Worm (Caenorhabditis elegans): ENCODE data around the gene F53C3.8.

Gene F53C3.8

ce11 chrII:3891124-3891523 lies at the start of gene F53C3.8:
F53C3.8 (plus strand) TSS chrII:3891424.
- TF ChIP-seq hmg-11 (tag; optimal IDR thresholded peaks at IDR 0.05): no peak
- TF ChIP-seq aly-2 (tag; optimal IDR thresholded peaks at IDR 0.05): no peak
- no peak for TF ChIP-seq lin-15B (tag; optimal IDR thresholded peaks at IDR 0.05)
- TF ChIP-seq nhr-28 (tag; optimal IDR thresholded peaks at IDR 0.05): no peak
- TF ChIP-seq ceh-28 (tag; optimal IDR thresholded peaks at IDR 0.05): no peak
- no peak for TF ChIP-seq snpc-4 (tag; optimal IDR thresholded peaks at IDR 0.05)
- no peak for TF ChIP-seq tbx-2 (tag; optimal IDR thresholded peaks at IDR 0.05)
- TF ChIP-seq ceh-82 (tag; optimal IDR thresholded peaks at IDR 0.05): no peak
- TF ChIP-seq zag-1 (tag; optimal IDR thresholded peaks at IDR 0.05): no peak
- TF ChIP-seq R02D3.7 (tag; optimal IDR thresholded peaks at IDR 0.05): no peak
- TF ChIP-seq fkh-2 (tag; optimal IDR thresholded peaks at IDR 0.05): no peak
- TF ChIP-seq ztf-4 (tag; optimal IDR thresholded peaks at IDR 0.05): no peak
- no peak for TF ChIP-seq nfya-1 (tag; optimal IDR thresholded peaks at IDR 0.05; ENCODE audit: insufficient read depth)
- no peak for TF ChIP-seq lin-39 (tag; optimal IDR thresholded peaks at IDR 0.05)
- no peak for TF ChIP-seq ztf-11 (tag; optimal IDR thresholded peaks at IDR 0.05)
- no peak for TF ChIP-seq nhr-11 (tag; optimal IDR thresholded peaks at IDR 0.05)

DNA sequence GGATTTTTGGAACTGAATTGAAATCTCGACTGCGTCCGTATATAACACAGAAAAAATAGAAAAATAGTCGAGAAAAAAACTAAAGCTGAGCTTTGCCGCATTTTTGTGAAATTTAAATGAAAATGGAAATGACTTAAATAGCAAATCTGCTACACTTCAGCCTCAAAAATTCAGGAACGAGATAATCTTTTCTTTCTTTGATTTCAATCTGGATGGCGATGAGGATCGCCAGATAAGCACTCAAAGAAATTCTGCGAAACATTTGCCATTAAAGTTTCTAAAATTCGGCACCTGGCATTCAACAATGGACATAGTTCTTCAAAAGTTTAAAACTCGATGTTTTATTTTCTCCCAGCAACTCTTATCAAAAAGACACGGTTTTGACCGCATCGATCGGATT lies 47.9 kb upstream of the F53C3.8 start, which contains the start of the genes C17A2.7 and C17A2.3:
TSS of gene C17A2.7 (minus strand) at position 101 of the 400 bp plus-strand sequence.
TSS of gene C17A2.3 (plus strand) at position 305 of the 400 bp plus-strand sequence.
- no peak for TF ChIP-seq lin-39 (tag; optimal IDR thresholded peaks at IDR 0.05)
- no peak for TF ChIP-seq nfya-1 (tag; optimal IDR thresholded peaks at IDR 0.05; ENCODE audit: insufficient read depth)
- TF ChIP-seq sea-2 (GFP tag; optimal IDR thresholded peaks at IDR 0.05): no peak
- no peak for TF ChIP-seq nhr-11 (tag; optimal IDR thresholded peaks at IDR 0.05)
- TF ChIP-seq hmg-11 (tag; optimal IDR thresholded peaks at IDR 0.05): no peak
- TF ChIP-seq nhr-28 (tag; optimal IDR thresholded peaks at IDR 0.05): no peak
- no peak for TF ChIP-seq lsy-12 (tag; optimal IDR thresholded peaks at IDR 0.05)
- TF ChIP-seq elt-2 (tag; optimal IDR thresholded peaks at IDR 0.05): no peak
- TF ChIP-seq jun-1 (tag; optimal IDR thresholded peaks at IDR 0.05): no peak
- no peak for TF ChIP-seq nhr-67 (tag; optimal IDR thresholded peaks at IDR 0.05)
- no peak for TF ChIP-seq ceh-82 (tag; optimal IDR thresholded peaks at IDR 0.05)
- TF ChIP-seq pqm-1 (tag; optimal IDR thresholded peaks at IDR 0.05): no peak
- TF ChIP-seq daf-12 (tag; optimal IDR thresholded peaks at IDR 0.05): no peak

ce11 chrII:3846028-3846427 lies 45.2 kb upstream of the F53C3.8 start, which contains the start of gene C17A2.2:
C17A2.2 (plus strand) TSS chrII:3846328.
- no peak for TF ChIP-seq nhr-77 (tag; optimal IDR thresholded peaks at IDR 0.05)
- no peak for TF ChIP-seq snpc-4 (tag; optimal IDR thresholded peaks at IDR 0.05)
- no peak for TF ChIP-seq nhr-12 (tag; optimal IDR thresholded peaks at IDR 0.05)
- no peak for TF ChIP-seq nhr-67 (tag; optimal IDR thresholded peaks at IDR 0.05)

ce11 chrII:3850655-3851054 lies 40.6 kb upstream of the F53C3.8 start, which contains the start of gene nhr-72:
nhr-72 (minus strand) TSS chrII:3850755.
- no peak for TF ChIP-seq ztf-4 (tag; optimal IDR thresholded peaks at IDR 0.05)
- TF ChIP-seq hmg-11 (tag; optimal IDR thresholded peaks at IDR 0.05): no peak
- TF ChIP-seq jun-1 (tag; optimal IDR thresholded peaks at IDR 0.05): no peak
- no peak for TF ChIP-seq egl-5 (tag; optimal IDR thresholded peaks at IDR 0.05)
- TF ChIP-seq zag-1 (tag; optimal IDR thresholded peaks at IDR 0.05): no peak
- TF ChIP-seq tbx-2 (tag; optimal IDR thresholded peaks at IDR 0.05): no peak
- no peak for TF ChIP-seq fkh-2 (tag; optimal IDR thresholded peaks at IDR 0.05)
- TF ChIP-seq ama-1 (optimal IDR thresholded peaks at IDR 0.05): no peak
- no peak for TF ChIP-seq R02D3.7 (tag; optimal IDR thresholded peaks at IDR 0.05)
- no peak for TF ChIP-seq nhr-76 (tag; optimal IDR thresholded peaks at IDR 0.05)
- no peak for TF ChIP-seq sea-2 (GFP tag; optimal IDR thresholded peaks at IDR 0.05)
- TF ChIP-seq nhr-67 (tag; optimal IDR thresholded peaks at IDR 0.05): no peak
- TF ChIP-seq lin-39 (tag; optimal IDR thresholded peaks at IDR 0.05): no peak
- TF ChIP-seq pha-4 (tag; optimal IDR thresholded peaks at IDR 0.05): no peak
- no peak for TF ChIP-seq pqm-1 (tag; optimal IDR thresholded peaks at IDR 0.05)
- no peak for TF ChIP-seq nhr-28 (tag; optimal IDR thresholded peaks at IDR 0.05)
- no peak for TF ChIP-seq nhr-77 (tag; optimal IDR thresholded peaks at IDR 0.05)

DNA sequence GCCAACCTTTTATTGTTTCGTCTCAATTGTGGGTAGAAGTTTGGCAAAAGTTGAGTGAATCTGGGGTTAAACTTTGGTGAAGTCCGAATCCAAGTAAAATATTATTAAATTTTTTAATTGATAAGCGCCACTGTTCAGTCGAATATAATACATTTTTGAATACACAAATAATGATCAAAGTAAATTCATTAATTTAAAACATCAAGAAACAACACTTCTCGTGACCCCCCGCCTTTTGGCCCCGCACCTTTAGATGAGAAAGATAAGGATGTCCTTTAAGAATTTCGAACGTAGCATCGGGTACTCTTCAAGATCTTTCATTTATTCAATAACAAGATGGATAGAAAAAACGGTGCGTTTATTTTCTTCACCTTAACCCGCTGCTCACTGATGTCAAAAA lies 38.6 kb upstream of the F53C3.8 start, which contains the start of gene nhr-257:
TSS of gene nhr-257 (plus strand) at position 301 of the 400 bp plus-strand sequence.
- TF ChIP-seq elt-3 (tag; optimal IDR thresholded peaks at IDR 0.05): no peak

DNA sequence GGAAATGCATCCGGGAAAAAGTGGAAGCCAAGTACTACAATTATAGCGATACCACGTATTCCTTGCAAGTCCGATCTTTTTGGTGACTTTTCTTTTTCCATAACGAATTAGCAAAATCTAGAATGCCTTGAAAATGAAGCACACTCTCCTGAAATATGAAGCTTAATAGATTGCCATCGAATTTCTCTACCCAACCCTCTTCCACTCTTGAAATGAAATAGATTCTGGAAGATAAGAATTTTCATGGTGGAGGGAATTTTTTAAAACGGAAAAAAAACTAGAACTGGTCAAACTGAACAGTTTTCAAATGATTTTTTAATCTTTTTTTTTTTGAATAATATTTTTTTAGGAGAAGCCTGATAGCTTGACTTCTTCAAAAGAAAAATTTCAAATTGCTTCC lies 30.4 kb upstream of the F53C3.8 start, which contains the start of gene oac-11:
TSS of gene oac-11 (minus strand) at position 101 of the 400 bp plus-strand sequence.
- no peak for TF ChIP-seq nhr-11 (tag; optimal IDR thresholded peaks at IDR 0.05)
- TF ChIP-seq lin-39 (tag; optimal IDR thresholded peaks at IDR 0.05): no peak

All from whole organism, L3 larva.